Worm (Caenorhabditis elegans): ENCODE data around the gene str-130.

DNA sequence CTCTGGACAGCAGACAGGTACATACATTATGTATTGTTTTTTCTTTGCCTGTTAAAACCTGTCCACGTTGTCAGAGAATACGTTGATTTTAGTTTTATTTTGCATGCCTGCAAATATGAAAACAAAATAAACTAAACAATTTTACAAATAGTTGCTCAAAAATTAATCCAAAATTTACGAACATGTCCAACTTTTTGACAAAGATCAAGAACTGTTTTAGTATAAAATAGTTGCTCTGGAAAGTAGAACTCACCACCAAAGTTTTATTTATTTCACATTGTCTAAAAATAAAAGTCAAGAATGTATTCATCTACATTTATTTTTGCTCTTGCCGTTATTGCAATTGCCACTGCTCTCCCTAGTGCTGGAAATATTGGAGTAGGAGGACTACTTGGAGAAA, 14.0 kb upstream of the str-130 start, which contains the start of gene srlf-16:
- no peak for TF ChIP-seq hmbx-1 (tag; optimal IDR thresholded peaks at IDR 0.05)
- no peak for TF ChIP-seq ama-1 (optimal IDR thresholded peaks at IDR 0.05)
- no peak for TF ChIP-seq flt-1 (GFP tag; IDR thresholded peaks at IDR 0.05)
- TF ChIP-seq hmg-4 (GFP tag; optimal IDR thresholded peaks at IDR 0.05) = no peak
- TF ChIP-seq tbx-37 (GFP tag; conservative IDR thresholded peaks at IDR 0.05) = no peak
- no peak for TF ChIP-seq scrt-1 (GFP tag; IDR thresholded peaks at IDR 0.05)
- TF ChIP-seq ets-7 (tag; optimal IDR thresholded peaks at IDR 0.05) = no peak
- TF ChIP-seq tbx-11 (GFP tag; IDR thresholded peaks at IDR 0.05) = no peak
- TF ChIP-seq aly-1 (tag; optimal IDR thresholded peaks at IDR 0.05) = no peak
- TF ChIP-seq sea-1 (GFP tag; conservative IDR thresholded peaks at IDR 0.05) = no peak
- no peak for TF ChIP-seq pes-1 (GFP tag; IDR thresholded peaks at IDR 0.05)
- no peak for TF ChIP-seq ceh-36 (tag; optimal IDR thresholded peaks at IDR 0.05)
- no peak for TF ChIP-seq F13C5.2 (tag; optimal IDR thresholded peaks at IDR 0.05)
- TF ChIP-seq hnd-1 (tag; optimal IDR thresholded peaks at IDR 0.05) = no peak

Measured in whole organism, early embryonic.